Worm (Caenorhabditis elegans): ENCODE measurements around the gene F41G3.21.
A peak's percentile ranks its signal among the peaks of the same experiment; 100 is the strongest.

Gene F41G3.21

ce11 chrII:6788672-6789298 is 36.0 kb upstream of the F41G3.21 start, which contains the start of gene T13C2.3:
TSS of gene T13C2.3 (plus strand) at chrII:6789248.
- TF ChIP-seq unc-55 (GFP tag; optimal IDR thresholded peaks at IDR 0.05) (peak; percentile 36), fkh-10 (GFP tag; optimal IDR thresholded peaks at IDR 0.05) (no peak), lim-6 (tag; optimal IDR thresholded peaks at IDR 0.05) (no peak), hlh-30 (tag; optimal IDR thresholded peaks at IDR 0.05; ENCODE audit: insufficient read depth) (no peak), ceh-18 (tag; optimal IDR thresholded peaks at IDR 0.05) (no peak), Y22D7AL.16 (tag; optimal IDR thresholded peaks at IDR 0.05) (no peak)

DNA sequence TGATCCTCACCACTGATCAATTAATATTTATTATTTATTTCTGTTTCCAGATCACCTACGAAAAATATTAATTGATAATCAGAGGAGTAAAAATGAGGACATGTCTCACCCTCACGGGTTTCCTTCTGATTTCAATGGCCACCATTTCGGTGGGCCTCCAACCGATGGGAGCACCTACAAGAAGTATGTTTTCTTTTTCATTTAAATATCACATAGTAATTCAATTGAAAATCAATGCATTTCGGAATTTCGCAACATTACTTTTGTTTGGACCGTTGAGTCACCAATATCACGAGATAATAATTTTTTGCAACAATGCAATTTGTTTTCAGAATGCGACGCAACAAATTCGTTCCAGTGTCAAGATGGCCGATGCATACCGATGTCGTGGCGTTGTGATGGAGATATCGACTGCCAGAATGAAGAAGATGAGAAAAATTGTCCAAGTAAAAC is 30.7 kb upstream of the F41G3.21 start, which contains the start of gene gldi-2:
TSS of gene gldi-2 (plus strand) at position 51 of the 453 bp plus-strand sequence.
- TF ChIP-seq unc-3 (GFP tag; conservative IDR thresholded peaks at IDR 0.05): no peak
- no peak for TF ChIP-seq unc-3 (tag; optimal IDR thresholded peaks at IDR 0.05)
- no peak for TF ChIP-seq pax-1 (tag; optimal IDR thresholded peaks at IDR 0.05)
- no peak for TF ChIP-seq sdc-2 (tag; optimal IDR thresholded peaks at IDR 0.05)
- no peak for TF ChIP-seq unc-55 (GFP tag; optimal IDR thresholded peaks at IDR 0.05)
- no peak for TF ChIP-seq lin-11 (tag; optimal IDR thresholded peaks at IDR 0.05)
- no peak for TF ChIP-seq hlh-15 (tag; optimal IDR thresholded peaks at IDR 0.05)
- TF ChIP-seq pqm-1 (tag; optimal IDR thresholded peaks at IDR 0.05): no peak
- no peak for TF ChIP-seq ceh-18 (tag; optimal IDR thresholded peaks at IDR 0.05)
- TF ChIP-seq ceh-6 (GFP tag; optimal IDR thresholded peaks at IDR 0.05): no peak
- no peak for TF ChIP-seq elt-4 (tag; optimal IDR thresholded peaks at IDR 0.05)
- TF ChIP-seq K09A11.1 (tag; optimal IDR thresholded peaks at IDR 0.05; ENCODE audit: insufficient read depth): no peak
- TF ChIP-seq ceh-34 (tag; optimal IDR thresholded peaks at IDR 0.05): no peak

- peak; percentile 2 for TF ChIP-seq madf-2 (tag; optimal IDR thresholded peaks at IDR 0.05)
- TF ChIP-seq tbx-2 (tag; optimal IDR thresholded peaks at IDR 0.05): peak; percentile 32
- TF ChIP-seq syd-9 (tag; optimal IDR thresholded peaks at IDR 0.05): no peak
- TF ChIP-seq nhr-232 (tag; optimal IDR thresholded peaks at IDR 0.05): no peak
- peak; percentile 3 for TF ChIP-seq ceh-31 (tag; optimal IDR thresholded peaks at IDR 0.05)
- TF ChIP-seq C38D4.7 (GFP tag; optimal IDR thresholded peaks at IDR 0.05): peak; percentile 24
- TF ChIP-seq ceh-48 (tag; optimal IDR thresholded peaks at IDR 0.05): peak; percentile 29
- no peak for TF ChIP-seq fkh-10 (GFP tag; optimal IDR thresholded peaks at IDR 0.05)
- peak; percentile 36 for TF ChIP-seq ceh-34 (tag; optimal IDR thresholded peaks at IDR 0.05)
Measured at ce11 chrII:6782738-6783163, 30.0 kb upstream of the F41G3.21 start.

DNA sequence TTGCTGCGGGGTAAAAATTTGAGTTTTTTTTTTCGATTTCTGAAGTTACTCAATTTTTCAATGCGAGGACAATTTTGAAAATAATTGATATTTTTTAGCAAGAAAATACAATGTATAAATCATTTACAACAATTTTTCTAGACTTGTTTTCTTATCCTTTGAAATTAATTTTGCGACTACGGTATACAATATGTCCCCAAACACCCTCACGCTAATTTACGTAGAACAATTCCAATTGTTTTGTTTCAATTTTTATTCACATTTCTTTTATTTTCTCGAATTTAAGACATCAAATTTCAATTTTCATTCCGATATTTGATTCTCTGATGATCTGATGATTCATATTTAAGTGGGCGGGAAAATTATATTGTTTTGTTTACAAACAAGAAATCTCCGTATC is 29.2 kb upstream of the F41G3.21 start:
- TF ChIP-seq sox-4 (tag; optimal IDR thresholded peaks at IDR 0.05) (no peak), ceh-9 (tag; optimal IDR thresholded peaks at IDR 0.05) (no peak), ceh-6 (GFP tag; optimal IDR thresholded peaks at IDR 0.05) (no peak)

DNA sequence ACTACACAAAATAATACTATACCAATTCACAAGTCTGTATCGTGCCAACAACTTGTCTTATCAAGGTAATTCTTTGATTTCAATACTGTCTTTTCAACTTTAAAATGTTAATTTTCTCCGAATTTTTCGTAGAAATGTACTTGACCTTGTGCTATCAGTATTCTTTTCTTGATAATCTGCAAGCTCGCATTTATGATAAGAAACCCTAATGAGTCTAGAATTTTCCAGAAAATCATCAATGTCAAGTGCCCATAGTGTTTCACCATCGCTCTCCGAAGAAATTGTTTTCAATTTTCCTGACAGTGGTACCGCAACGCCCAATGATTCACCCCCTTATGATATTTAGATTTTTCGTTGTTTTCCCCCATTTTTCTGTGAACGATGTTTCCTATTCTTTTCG is 28.5 kb upstream of the F41G3.21 start:
- peak; percentile 64 for TF ChIP-seq elt-2 (tag; optimal IDR thresholded peaks at IDR 0.05)
- no peak for TF ChIP-seq ets-4 (tag; optimal IDR thresholded peaks at IDR 0.05)

DNA sequence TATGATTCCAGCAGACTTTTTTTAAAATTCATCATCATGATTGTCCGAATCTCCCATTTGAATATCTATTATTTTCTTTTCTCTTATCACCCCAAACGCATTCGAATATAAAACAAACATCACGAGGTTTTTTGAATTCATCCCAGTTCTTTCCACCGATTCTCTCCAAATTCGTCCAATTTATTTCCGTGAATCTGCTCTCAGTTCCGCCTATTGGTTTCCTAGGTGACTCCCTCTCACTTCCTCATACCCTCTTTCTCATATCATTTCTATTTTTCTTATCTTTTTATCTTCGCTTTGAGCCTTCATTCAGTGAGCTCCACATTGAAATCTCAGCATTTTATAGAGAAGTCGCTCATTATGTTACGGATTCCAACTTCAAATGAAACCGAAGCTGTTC is 26.4 kb upstream of the F41G3.21 start, which contains the start of gene T13C2.7:
TSS of gene T13C2.7 (plus strand) at position 301 of the 400 bp plus-strand sequence.
- TF ChIP-seq dmd-4 (tag; optimal IDR thresholded peaks at IDR 0.05; ENCODE audit: borderline replicate concordance): no peak
- TF ChIP-seq ceh-9 (tag; optimal IDR thresholded peaks at IDR 0.05): no peak
- no peak for TF ChIP-seq T23F11.4 (GFP tag; optimal IDR thresholded peaks at IDR 0.05)
- no peak for TF ChIP-seq pros-1 (tag; optimal IDR thresholded peaks at IDR 0.05)
